Worm (Caenorhabditis elegans) whole organism, L3 larva: ENCODE measurements around the gene W03G11.4.

Experiments used
- ama-1 ChIP-seq: fragments of 150-350 bp; optimal IDR thresholded peaks from 2 replicates; lab custom pipeline; 2018
- elt-3 ChIP-seq, 3 experiments: fragments of 150-350 bp in 1 of 3; sonication (generic microtip) in 2 of 3; optimal IDR thresholded peaks; 2 replicates in 2 of 3; 4 replicates in 1 of 3; lab custom pipeline; 2014 to 2017; ENCODE audit warnings: missing biosample characterization in 3 of 3, missing genetic modification characterization in 3 of 3
- nfya-1 ChIP-seq: sonication (generic microtip); optimal IDR thresholded peaks from 2 replicates; lab custom pipeline; 2017; ENCODE audit warnings: missing genetic modification characterization, mild to moderate bottlenecking, missing compliant biosample characterization, antibody characterized with exemption, moderate library complexity; ENCODE audit not compliant: insufficient read depth
- snpc-4 ChIP-seq: fragments of 150-350 bp; optimal IDR thresholded peaks from 2 replicates; lab custom pipeline; 2014; ENCODE audit warnings: missing biosample characterization, missing genetic modification characterization

DNA sequence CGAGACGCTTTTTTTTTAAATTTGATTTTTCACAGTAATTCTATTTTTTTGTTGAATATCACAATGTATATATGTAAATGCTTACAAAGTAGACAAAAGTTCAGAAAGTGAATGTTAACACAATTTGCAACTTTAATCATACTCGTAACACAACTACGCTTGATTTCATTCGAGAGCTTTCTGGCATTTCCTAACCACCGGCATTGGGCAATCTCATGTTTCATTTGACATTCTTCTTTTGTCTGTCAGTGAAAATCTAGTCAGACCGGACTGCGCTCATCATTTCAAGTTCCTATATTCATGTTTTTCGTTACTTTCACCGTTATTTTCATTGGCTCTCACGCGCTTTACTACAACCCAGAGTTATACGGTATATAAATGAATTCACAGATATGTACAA is 18.3 kb upstream of the W03G11.4 start, which contains the start of gene lgc-14:
- TF ChIP-seq nfya-1 (tag; lab: Kevin White, UChicago) = no peak
- no peak for TF ChIP-seq snpc-4 (tag; lab: Kevin White, UChicago)
- no peak for TF ChIP-seq ama-1 (lab: Kevin White, UChicago)
- TF ChIP-seq elt-3 (tag; optimal IDR thresholded peaks at IDR 0.05; lab: Kevin White, UChicago) = no peak
